Fruit fly (Drosophila melanogaster) whole organism, prepupa: ENCODE measurements around the gene CG34241.

Experiments
- Blimp-1 ChIP-seq: fragments of 200-800 bp; sonication (Bioruptor generic); optimal IDR thresholded peaks from 3 replicates; lab custom pipeline; 2017; ENCODE audit warnings: missing biosample characterization, missing genetic modification characterization, mild to moderate bottlenecking, moderate library complexity, missing genetic modification reagents
- CG10631 ChIP-seq: fragments of 200-800 bp; sonication (Bioruptor generic); optimal IDR thresholded peaks from 2 replicates; lab custom pipeline; 2016; ENCODE audit warnings: missing biosample characterization, missing genetic modification characterization
- CG10669 ChIP-seq: fragments of 200-800 bp; sonication (Bioruptor generic); optimal IDR thresholded peaks from 3 replicates; lab custom pipeline; 2018; ENCODE audit warnings: missing biosample characterization, mild to moderate bottlenecking, missing genetic modification characterization, moderate library complexity
- CG11294 ChIP-seq: fragments of 200-800 bp; sonication (Bioruptor generic); IDR thresholded peaks from 2 replicates; pipeline ENCODE4 v1.3.6; 2022; ENCODE audit warnings: missing biosample characterization, missing genetic modification characterization
- CG11902 ChIP-seq: fragments of 200-800 bp; sonication (Bioruptor generic); optimal IDR thresholded peaks from 3 replicates; lab custom pipeline; 2016; ENCODE audit warnings: missing biosample characterization, missing genetic modification characterization
- CG1621 ChIP-seq: fragments of 200-800 bp; sonication (Bioruptor generic); optimal IDR thresholded peaks from 3 replicates; lab custom pipeline; 2018; ENCODE audit warnings: missing biosample characterization, mild to moderate bottlenecking, missing genetic modification characterization
- CG3032 ChIP-seq: fragments of 200-800 bp; optimal IDR thresholded peaks from 2 replicates; lab custom pipeline; 2019; ENCODE audit warnings: missing biosample characterization, mild to moderate bottlenecking, missing genetic modification characterization, moderate library complexity
- CG31627 ChIP-seq: fragments of 200-800 bp; sonication (Bioruptor generic); optimal IDR thresholded peaks from 3 replicates; lab custom pipeline; 2016; ENCODE audit warnings: missing biosample characterization, missing genetic modification characterization
- CG32006 ChIP-seq: fragments of 200-800 bp; sonication (Bioruptor generic); optimal IDR thresholded peaks from 3 replicates; lab custom pipeline; 2017; ENCODE audit warnings: missing biosample characterization, mild to moderate bottlenecking, missing genetic modification characterization
- CG34406 ChIP-seq: fragments of 200-800 bp; sonication (Bioruptor generic); optimal IDR thresholded peaks from 3 replicates; lab custom pipeline; 2016; ENCODE audit warnings: missing biosample characterization, missing genetic modification characterization
- CG3919 ChIP-seq: fragments of 200-800 bp; sonication (Bioruptor generic); optimal IDR thresholded peaks from 3 replicates; lab custom pipeline; 2016; ENCODE audit warnings: missing biosample characterization, missing genetic modification characterization
- CG4318 ChIP-seq: fragments of 200-800 bp; sonication (Bioruptor generic); optimal IDR thresholded peaks from 3 replicates; lab custom pipeline; 2017; ENCODE audit warnings: missing biosample characterization, mild to moderate bottlenecking, missing genetic modification characterization
- CG6163 ChIP-seq: fragments of 200-800 bp; sonication (Bioruptor generic); IDR thresholded peaks from 3 replicates; pipeline ENCODE4 v1.3.6; 2022; ENCODE audit warnings: missing biosample characterization, missing genetic modification characterization
- CG6276 ChIP-seq: fragments of 200-800 bp; sonication (Bioruptor generic); optimal IDR thresholded peaks from 2 replicates; lab custom pipeline; 2017; ENCODE audit warnings: missing biosample characterization, mild to moderate bottlenecking, missing genetic modification characterization
- CG6792 ChIP-seq: fragments of 200-800 bp; sonication (Bioruptor generic); optimal IDR thresholded peaks from 3 replicates; lab custom pipeline; 2016; ENCODE audit warnings: missing biosample characterization, missing genetic modification characterization
- CG6808 ChIP-seq: fragments of 200-800 bp; sonication (Bioruptor generic); optimal IDR thresholded peaks from 3 replicates; lab custom pipeline; 2017; ENCODE audit warnings: missing biosample characterization, missing genetic modification characterization, mild to moderate bottlenecking, moderate library complexity, missing genetic modification reagents
- CG6854 ChIP-seq: fragments of 200-800 bp; sonication (Bioruptor generic); optimal IDR thresholded peaks from 2 replicates; lab custom pipeline; 2017; ENCODE audit warnings: missing biosample characterization, mild to moderate bottlenecking, missing genetic modification characterization
- CG7368 ChIP-seq: fragments of 200-800 bp; sonication (Bioruptor generic); optimal IDR thresholded peaks from 3 replicates; lab custom pipeline; 2016; ENCODE audit warnings: missing biosample characterization, missing genetic modification characterization
- CG8119 ChIP-seq: fragments of 200-800 bp; sonication (Bioruptor generic); IDR thresholded peaks from 3 replicates; pipeline ENCODE4 v1.3.6; 2022; ENCODE audit warnings: missing biosample characterization, missing genetic modification characterization
- CG8319 ChIP-seq: fragments of 200-800 bp; sonication (Bioruptor generic); optimal IDR thresholded peaks from 3 replicates; lab custom pipeline; 2016; ENCODE audit warnings: missing biosample characterization, missing genetic modification characterization
- CG8632 ChIP-seq: fragments of 200-800 bp; sonication (Bioruptor generic); optimal IDR thresholded peaks from 3 replicates; lab custom pipeline; 2016; ENCODE audit warnings: missing biosample characterization, missing genetic modification characterization
- CG9139 ChIP-seq: fragments of 200-800 bp; sonication (Bioruptor generic); optimal IDR thresholded peaks from 3 replicates; lab custom pipeline; 2017; ENCODE audit warnings: missing biosample characterization, mild to moderate bottlenecking, missing genetic modification characterization
- Eip75B ChIP-seq: fragments of 200-800 bp; sonication (Bioruptor generic); optimal IDR thresholded peaks from 3 replicates; lab custom pipeline; 2016; ENCODE audit warnings: missing biosample characterization, missing genetic modification characterization
- Eip78C ChIP-seq: fragments of 200-800 bp; sonication (Bioruptor generic); peaks from one replicate; lab custom pipeline; 2016; ENCODE audit warnings: missing biosample characterization, missing genetic modification characterization
- Eip93F ChIP-seq: fragments of 200-800 bp; sonication (Bioruptor generic); optimal IDR thresholded peaks from 2 replicates; lab custom pipeline; 2016; ENCODE audit warnings: missing biosample characterization, mild to moderate bottlenecking, missing genetic modification characterization
- Ets21C ChIP-seq: fragments of 200-800 bp; sonication (Bioruptor generic); optimal IDR thresholded peaks from 3 replicates; lab custom pipeline; 2016; ENCODE audit warnings: missing biosample characterization, missing genetic modification characterization
- Ets96B ChIP-seq: fragments of 200-800 bp; optimal IDR thresholded peaks from 2 replicates; lab custom pipeline; 2019; ENCODE audit warnings: missing biosample characterization, mild to moderate bottlenecking, missing genetic modification characterization, moderate library complexity
- Gug ChIP-seq: fragments of 200-800 bp; sonication (Bioruptor generic); IDR thresholded peaks from 2 replicates; pipeline ENCODE4 v1.3.6; 2022; ENCODE audit warnings: missing biosample characterization, missing genetic modification characterization
- Hr38 ChIP-seq: sonication (Bioruptor generic); optimal IDR thresholded peaks from 2 replicates; lab custom pipeline; 2016; ENCODE audit warnings: missing biosample characterization, missing genetic modification characterization
- Hr39 ChIP-seq: fragments of 200-800 bp; sonication (Bioruptor generic); optimal IDR thresholded peaks from 2 replicates; lab custom pipeline; 2016; ENCODE audit warnings: missing biosample characterization, missing genetic modification characterization
- OdsH ChIP-seq: fragments of 200-800 bp; sonication (Bioruptor generic); optimal IDR thresholded peaks from 3 replicates; lab custom pipeline; 2016; ENCODE audit warnings: missing biosample characterization, missing genetic modification characterization
- Smox ChIP-seq: fragments of 200-800 bp; sonication (Bioruptor generic); optimal IDR thresholded peaks from 3 replicates; lab custom pipeline; 2016; ENCODE audit warnings: missing biosample characterization, missing genetic modification characterization
- Sox102F ChIP-seq: fragments of 200-800 bp; sonication (Bioruptor generic); optimal IDR thresholded peaks from 2 replicates; lab custom pipeline; 2016; ENCODE audit warnings: missing biosample characterization, mild to moderate bottlenecking, missing genetic modification characterization
- Sox14 ChIP-seq: fragments of 200-800 bp; sonication (Bioruptor generic); optimal IDR thresholded peaks from 3 replicates; lab custom pipeline; 2016; ENCODE audit warnings: missing biosample characterization, missing genetic modification characterization
- Sox15 ChIP-seq: fragments of 200-800 bp; sonication (Bioruptor generic); optimal IDR thresholded peaks from 3 replicates; lab custom pipeline; 2016; ENCODE audit warnings: missing biosample characterization, missing genetic modification characterization
- achi ChIP-seq: fragments of 200-800 bp; sonication (Bioruptor generic); optimal IDR thresholded peaks from 3 replicates; lab custom pipeline; 2016; ENCODE audit warnings: missing biosample characterization, missing genetic modification characterization
- acj6 ChIP-seq: fragments of 200-800 bp; sonication (Bioruptor generic); optimal IDR thresholded peaks from 3 replicates; lab custom pipeline; 2016; ENCODE audit warnings: missing biosample characterization, missing genetic modification characterization
- cyc ChIP-seq: fragments of 200-800 bp; sonication (Bioruptor generic); optimal IDR thresholded peaks from 3 replicates; lab custom pipeline; 2016; ENCODE audit warnings: missing biosample characterization, missing genetic modification characterization
- dac ChIP-seq: fragments of 200-800 bp; sonication (Bioruptor generic); optimal IDR thresholded peaks from 2 replicates; lab custom pipeline; 2017; ENCODE audit warnings: missing biosample characterization, mild to moderate bottlenecking, missing genetic modification characterization
- dsx ChIP-seq: fragments of 200-800 bp; optimal IDR thresholded peaks from 3 replicates; lab custom pipeline; 2019; ENCODE audit warnings: missing biosample characterization, mild to moderate bottlenecking, missing genetic modification characterization, moderate library complexity; ENCODE audit not compliant: poor library complexity, severe bottlenecking
- eg ChIP-seq: fragments of 200-800 bp; sonication (Bioruptor generic); IDR thresholded peaks from 3 replicates; pipeline ENCODE4 v1.3.6; 2022; ENCODE audit warnings: missing biosample characterization, missing genetic modification characterization
- esn ChIP-seq: fragments of 200-800 bp; sonication (Bioruptor generic); optimal IDR thresholded peaks from 2 replicates; lab custom pipeline; 2016; ENCODE audit warnings: missing biosample characterization, mild to moderate bottlenecking, missing genetic modification characterization, moderate library complexity
- fd59A ChIP-seq: fragments of 200-800 bp; sonication (Bioruptor generic); optimal IDR thresholded peaks from 2 replicates; lab custom pipeline; 2017; ENCODE audit warnings: missing biosample characterization, mild to moderate bottlenecking, missing genetic modification characterization, missing genetic modification reagents
- fd85E ChIP-seq: fragments of 200-800 bp; sonication (Bioruptor generic); optimal IDR thresholded peaks from 3 replicates; lab custom pipeline; 2016; ENCODE audit warnings: missing biosample characterization, missing genetic modification characterization
- lz ChIP-seq: fragments of 200-800 bp; sonication (Bioruptor generic); optimal IDR thresholded peaks from 3 replicates; lab custom pipeline; 2016; ENCODE audit warnings: missing biosample characterization, missing genetic modification characterization
- net ChIP-seq: fragments of 200-800 bp; sonication (Bioruptor generic); optimal IDR thresholded peaks from 3 replicates; lab custom pipeline; 2016; ENCODE audit warnings: missing biosample characterization, missing genetic modification characterization
- pdm3 ChIP-seq: fragments of 200-800 bp; sonication (Bioruptor generic); optimal IDR thresholded peaks from 3 replicates; lab custom pipeline; 2016; ENCODE audit warnings: missing biosample characterization, missing genetic modification characterization
- salr ChIP-seq, 2 experiments: fragments of 200-800 bp; sonication (Bioruptor generic); optimal IDR thresholded peaks; 3 replicates each; lab custom pipeline; 2016 to 2018; ENCODE audit warnings: missing biosample characterization in 2 of 2, missing genetic modification characterization in 2 of 2, mild to moderate bottlenecking in 1 of 2
- spab ChIP-seq: fragments of 200-800 bp; sonication (Bioruptor generic); optimal IDR thresholded peaks from 2 replicates; lab custom pipeline; 2017; ENCODE audit warnings: missing biosample characterization, mild to moderate bottlenecking, missing genetic modification characterization, missing genetic modification reagents
- ss ChIP-seq, 2 experiments: fragments of 200-800 bp; sonication (Bioruptor generic); optimal IDR thresholded peaks; 2 replicates in 1 of 2; 3 replicates in 1 of 2; lab custom pipeline; 2017 to 2018; ENCODE audit warnings: mild to moderate bottlenecking in 2 of 2, missing biosample characterization in 2 of 2, missing genetic modification characterization in 2 of 2, moderate library complexity in 1 of 2
- svp ChIP-seq: fragments of 200-800 bp; sonication (Bioruptor generic); peaks from one replicate; lab custom pipeline; 2016; ENCODE audit warnings: missing biosample characterization, missing genetic modification characterization
- topi ChIP-seq: fragments of 200-800 bp; sonication (Bioruptor generic); optimal IDR thresholded peaks from 3 replicates; lab custom pipeline; 2016; ENCODE audit warnings: missing biosample characterization, missing genetic modification characterization

Gene CG34241

dm6 chr3L:12114188-12114587 is 13.6 kb upstream of the CG34241 start:
- TF ChIP-seq eg (GFP tag; lab: Robert Waterston, UW): peak; percentile 91
- peak; percentile 73 for TF ChIP-seq CG8632
- TF ChIP-seq CG11902 (GFP tag; lab: Kevin White, UChicago): peak; percentile 72
- peak; percentile 77 for TF ChIP-seq CG34406 (GFP tag; lab: Kevin White, UChicago)
- peak; percentile 70 for TF ChIP-seq Ets21C (GFP tag; lab: Kevin White, UChicago)
- TF ChIP-seq CG31627 (GFP tag; lab: Kevin White, UChicago): peak; percentile 74
- TF ChIP-seq CG7368 (GFP tag; lab: Kevin White, UChicago): peak; percentile 81
- peak; percentile 66 for TF ChIP-seq fd59A (GFP tag; lab: Kevin White, UChicago)
- TF ChIP-seq salr (GFP tag; optimal IDR thresholded peaks at IDR 0.05; lab: Kevin White, UChicago): peak; percentile 37 to 76
- TF ChIP-seq CG6792: peak; percentile 87
- TF ChIP-seq fd85E (GFP tag; lab: Kevin White, UChicago): peak; percentile 54
- TF ChIP-seq lz (GFP tag; lab: Kevin White, UChicago): peak; percentile 79
- peak; percentile 93 for TF ChIP-seq svp (GFP tag; lab: Kevin White, UChicago)
- peak; percentile 80 for TF ChIP-seq achi
- peak; percentile 83 for TF ChIP-seq CG32006 (GFP tag; lab: Kevin White, UChicago)
- TF ChIP-seq OdsH (GFP tag; lab: Kevin White, UChicago): peak; percentile 81
- TF ChIP-seq CG6163: peak; percentile 94
- peak; percentile 71 for TF ChIP-seq CG11294
- TF ChIP-seq CG8319 (GFP tag; lab: Kevin White, UChicago): peak; percentile 71
- TF ChIP-seq pdm3 (GFP tag; lab: Kevin White, UChicago): peak; percentile 82
- peak; percentile 82 for TF ChIP-seq CG6808 (GFP tag; lab: Kevin White, UChicago)
- no peak for TF ChIP-seq CG6276
- peak; percentile 56 for TF ChIP-seq CG6854 (GFP tag; lab: Kevin White, UChicago)
- peak; percentile 89 for TF ChIP-seq esn
- peak; percentile 88 for TF ChIP-seq CG10669 (GFP tag; lab: Kevin White, UChicago)
- TF ChIP-seq dac: peak; percentile 60
- TF ChIP-seq dsx (GFP tag; lab: Kevin White, UChicago): peak; percentile 88
- peak; percentile 58 for TF ChIP-seq CG4318 (GFP tag; lab: Kevin White, UChicago)
- peak; percentile 43 for TF ChIP-seq Sox15 (GFP tag; lab: Kevin White, UChicago)
- TF ChIP-seq spab (GFP tag; lab: Kevin White, UChicago): peak; percentile 68
- TF ChIP-seq Eip75B: peak; percentile 85
- TF ChIP-seq Hr38 (GFP tag; lab: Kevin White, UChicago): no peak
- TF ChIP-seq ss (GFP tag; optimal IDR thresholded peaks at IDR 0.05; lab: Kevin White, UChicago): peak; percentile 68 to 81
- TF ChIP-seq Smox: peak; percentile 81
- TF ChIP-seq Sox102F (GFP tag; lab: Kevin White, UChicago): peak; percentile 88
- peak; percentile 85 for TF ChIP-seq Gug (GFP tag; lab: Robert Waterston, UW)
- TF ChIP-seq CG3032 (tag; lab: Kevin White, UChicago): peak; percentile 82
- peak; percentile 76 for TF ChIP-seq Hr39 (GFP tag; lab: Kevin White, UChicago)
- peak; percentile 80 for TF ChIP-seq Sox14 (GFP tag; lab: Kevin White, UChicago)
- TF ChIP-seq Blimp-1 (GFP tag; lab: Kevin White, UChicago): peak; percentile 52
- TF ChIP-seq topi (GFP tag; lab: Kevin White, UChicago): peak; percentile 85
- peak; percentile 86 for TF ChIP-seq Ets96B (tag; lab: Kevin White, UChicago)
- peak; percentile 82 for TF ChIP-seq acj6 (GFP tag; lab: Kevin White, UChicago)
- peak; percentile 71 for TF ChIP-seq CG9139 (GFP tag; lab: Kevin White, UChicago)
- TF ChIP-seq CG1621 (tag; lab: Kevin White, UChicago): peak; percentile 75
- peak; percentile 92 for TF ChIP-seq Eip78C (GFP tag; lab: Kevin White, UChicago)
- peak; percentile 86 for TF ChIP-seq cyc (GFP tag; lab: Kevin White, UChicago)
- TF ChIP-seq CG10631: peak; percentile 82
- TF ChIP-seq CG3919 (GFP tag; lab: Kevin White, UChicago): peak; percentile 90
- TF ChIP-seq net (GFP tag; lab: Kevin White, UChicago): peak; percentile 78
- peak; percentile 91 for TF ChIP-seq CG8119 (GFP tag; lab: Robert Waterston, UW)
- peak; percentile 55 for TF ChIP-seq Eip93F
